Worm (Caenorhabditis elegans): ENCODE data around the gene R05F9.9.

- TF ChIP-seq ztf-16 (tag; optimal IDR thresholded peaks at IDR 0.05) (no peak), ahr-1 (tag; optimal IDR thresholded peaks at IDR 0.05) (no peak), F13H6.1 (tag; optimal IDR thresholded peaks at IDR 0.05) (no peak), ceh-48 (tag; optimal IDR thresholded peaks at IDR 0.05) (no peak), ceh-9 (tag; optimal IDR thresholded peaks at IDR 0.05) (no peak), ceh-6 (GFP tag; optimal IDR thresholded peaks at IDR 0.05) (no peak), lin-11 (tag; optimal IDR thresholded peaks at IDR 0.05) (no peak), sdc-2 (tag; optimal IDR thresholded peaks at IDR 0.05) (no peak), ceh-45 (GFP tag; IDR thresholded peaks at IDR 0.05) (no peak), ama-1 (optimal IDR thresholded peaks at IDR 0.05) (no peak), nhr-11 (tag; optimal IDR thresholded peaks at IDR 0.05) (no peak)
Observed at ce11 chrII:4937743-4938142, 35.8 kb upstream of the R05F9.9 start, which contains the start of gene ZK546.4.

All from whole organism, late embryonic.